Worm (Caenorhabditis elegans): Measurements from ENCODE around the gene Y14H12B.1.

ce11 chrII:3911716-3912115 is 22.5 kb upstream of the Y14H12B.1 start, which contains the start of gene F53C3.1:
- no peak for TF ChIP-seq dao-5 (tag; optimal IDR thresholded peaks at IDR 0.05)
- no peak for TF ChIP-seq W03F9.2 (tag; optimal IDR thresholded peaks at IDR 0.05)
- no peak for TF ChIP-seq him-1 (tag; optimal IDR thresholded peaks at IDR 0.05)

Data from whole organism, L4/young adult.